Fruit fly (Drosophila melanogaster) whole organism, prepupa: ENCODE results near the gene Ubr3.

Experiments used
- CG10631 ChIP-seq: fragments of 200-800 bp; sonication (Bioruptor generic); optimal IDR thresholded peaks from 2 replicates; lab custom pipeline; 2016; ENCODE audit warnings: missing biosample characterization, missing genetic modification characterization
- CG10669 ChIP-seq: fragments of 200-800 bp; sonication (Bioruptor generic); optimal IDR thresholded peaks from 3 replicates; lab custom pipeline; 2018; ENCODE audit warnings: missing biosample characterization, mild to moderate bottlenecking, missing genetic modification characterization, moderate library complexity
- CG16779 ChIP-seq: fragments of 200-800 bp; sonication (Bioruptor generic); optimal IDR thresholded peaks from 3 replicates; lab custom pipeline; 2017; ENCODE audit warnings: missing biosample characterization, mild to moderate bottlenecking, missing genetic modification characterization
- CG31627 ChIP-seq: fragments of 200-800 bp; sonication (Bioruptor generic); optimal IDR thresholded peaks from 3 replicates; lab custom pipeline; 2016; ENCODE audit warnings: missing biosample characterization, missing genetic modification characterization
- CG4318 ChIP-seq: fragments of 200-800 bp; sonication (Bioruptor generic); optimal IDR thresholded peaks from 3 replicates; lab custom pipeline; 2017; ENCODE audit warnings: missing biosample characterization, mild to moderate bottlenecking, missing genetic modification characterization
- CG6163 ChIP-seq: fragments of 200-800 bp; sonication (Bioruptor generic); IDR thresholded peaks from 3 replicates; pipeline ENCODE4 v1.3.6; 2022; ENCODE audit warnings: missing biosample characterization, missing genetic modification characterization
- CG6276 ChIP-seq: fragments of 200-800 bp; sonication (Bioruptor generic); optimal IDR thresholded peaks from 2 replicates; lab custom pipeline; 2017; ENCODE audit warnings: missing biosample characterization, mild to moderate bottlenecking, missing genetic modification characterization
- Gug ChIP-seq: fragments of 200-800 bp; sonication (Bioruptor generic); IDR thresholded peaks from 2 replicates; pipeline ENCODE4 v1.3.6; 2022; ENCODE audit warnings: missing biosample characterization, missing genetic modification characterization
- OdsH ChIP-seq: fragments of 200-800 bp; sonication (Bioruptor generic); optimal IDR thresholded peaks from 3 replicates; lab custom pipeline; 2016; ENCODE audit warnings: missing biosample characterization, missing genetic modification characterization
- dac ChIP-seq: fragments of 200-800 bp; sonication (Bioruptor generic); optimal IDR thresholded peaks from 2 replicates; lab custom pipeline; 2017; ENCODE audit warnings: missing biosample characterization, mild to moderate bottlenecking, missing genetic modification characterization
- pdm3 ChIP-seq: fragments of 200-800 bp; sonication (Bioruptor generic); optimal IDR thresholded peaks from 3 replicates; lab custom pipeline; 2016; ENCODE audit warnings: missing biosample characterization, missing genetic modification characterization

DNA sequence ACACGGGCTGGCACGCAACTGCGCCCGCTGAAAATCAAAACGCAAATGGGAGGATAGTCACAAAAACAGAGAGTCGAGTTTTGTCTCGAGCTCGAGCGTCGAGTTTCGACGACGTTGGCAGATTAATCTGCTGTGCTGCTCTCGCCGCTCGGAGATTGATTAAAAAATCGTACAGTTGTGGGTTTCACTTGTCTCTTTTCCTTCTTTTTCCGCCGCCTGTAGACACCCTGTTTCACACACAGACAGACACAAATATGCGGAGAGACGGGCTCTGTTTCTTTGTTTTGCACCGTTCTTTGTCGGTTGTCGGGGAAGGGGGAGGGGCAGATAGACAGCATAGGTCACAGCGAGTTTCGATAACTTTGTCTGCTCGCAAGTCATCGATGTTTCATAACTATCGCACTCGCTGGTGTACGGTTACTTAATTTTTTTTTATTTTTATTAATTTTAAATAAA, 11.2 kb downstream of the Ubr3 start, which contains the start of gene orion:
- TF ChIP-seq CG10669 (GFP tag; lab: Kevin White, UChicago) (no peak), dac (GFP tag; lab: Kevin White, UChicago) (peak; percentile 55), CG4318 (GFP tag; lab: Kevin White, UChicago) (no peak), pdm3 (GFP tag; lab: Kevin White, UChicago) (no peak), CG16779 (peak; percentile 83), CG6163 (GFP tag; lab: Robert Waterston, UW) (peak; percentile 86), CG6276 (GFP tag; lab: Kevin White, UChicago) (no peak), Gug (GFP tag; lab: Robert Waterston, UW) (no peak), OdsH (no peak), CG31627 (no peak), CG10631 (GFP tag; lab: Kevin White, UChicago) (no peak)
